In the genomic region with DNA sequence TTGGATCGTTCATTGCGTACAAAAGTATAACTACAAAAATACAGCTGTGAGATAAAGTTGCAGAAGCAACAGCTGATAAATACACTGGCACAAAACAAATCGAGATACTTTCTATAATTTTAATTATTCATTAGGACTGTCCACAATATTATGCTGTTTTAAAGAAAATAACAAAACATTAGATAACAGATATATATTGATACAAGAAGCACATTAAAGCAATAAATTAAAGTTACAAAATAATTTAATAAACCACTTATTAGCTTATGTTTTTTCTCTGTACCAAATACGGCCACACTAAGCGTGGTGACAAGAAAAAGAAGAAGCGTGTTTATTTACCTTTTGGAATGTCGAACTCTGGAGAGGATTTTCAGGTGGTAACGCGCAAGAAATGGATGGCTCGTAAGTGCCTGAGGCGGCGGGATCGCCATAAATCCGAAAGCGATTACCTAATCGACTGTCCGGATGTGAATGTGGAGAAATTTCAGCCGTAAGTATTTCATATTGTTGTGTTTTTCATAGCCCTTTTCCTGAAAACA, we compare ENCODE assay signal across 1 fruit fly cellular context.
TF ChIP-seq lines count a peak whose summit lies in the region.

A gene (plus strand): TSS at position 316 of the 539 bp plus-strand sequence.
A gene (minus strand): TSS at position 489 of the 539 bp plus-strand sequence.

TF ChIP-seq in whole organism, embryonic, 481 proteins besides CTCF, POLR2A, EP300 and RAD21 (continued from another document and continues in another):
- TF ChIP-seq jumu (GFP tag; optimal IDR thresholded peaks at IDR 0.05; lab: Kevin White, UChicago): peak; percentile 93
- peak; percentile 97 for TF ChIP-seq rib (GFP tag; IDR thresholded peaks at IDR 0.05; lab: Robert Waterston, UW)
- TF ChIP-seq pum (GFP tag; optimal IDR thresholded peaks at IDR 0.05; lab: Kevin White, UChicago): peak; percentile 96
- peak; percentile 96 for TF ChIP-seq dimm (GFP tag; IDR thresholded peaks at IDR 0.05; lab: Robert Waterston, UW)
- TF ChIP-seq oc (tag; optimal IDR thresholded peaks at IDR 0.05; lab: Kevin White, UChicago): peak; percentile 98
- TF ChIP-seq CG2116 (GFP tag; optimal IDR thresholded peaks at IDR 0.05; lab: Kevin White, UChicago): peak; percentile 90
- peak; percentile 99 for TF ChIP-seq CG14667 (GFP tag; IDR thresholded peaks at IDR 0.05; lab: Robert Waterston, UW)
- TF ChIP-seq CG18476 (GFP tag; optimal IDR thresholded peaks at IDR 0.05; lab: Kevin White, UChicago): peak; percentile 96
- TF ChIP-seq Doc3 (GFP tag; IDR thresholded peaks at IDR 0.05; lab: Robert Waterston, UW; ENCODE audit: partially characterized antibody): no peak
- peak; percentile 38; the same call in 1 of the 2 replicates for TF ChIP-seq Dref (GFP tag; IDR thresholded peaks at IDR 0.05; lab: Robert Waterston, UW)
- peak; percentile 84 for TF ChIP-seq gcm2 (GFP tag; optimal IDR thresholded peaks at IDR 0.05; lab: Kevin White, UChicago)
- TF ChIP-seq nmo (GFP tag; optimal IDR thresholded peaks at IDR 0.05; lab: Kevin White, UChicago): peak; percentile 99
- TF ChIP-seq cg (GFP tag; optimal IDR thresholded peaks at IDR 0.05; lab: Kevin White, UChicago): no peak
- TF ChIP-seq PHDP (tag; optimal IDR thresholded peaks at IDR 0.05; lab: Kevin White, UChicago): peak; percentile 98
- TF ChIP-seq pros (GFP tag; optimal IDR thresholded peaks at IDR 0.05; lab: Kevin White, UChicago): peak; percentile 47
- no peak for TF ChIP-seq pan (optimal IDR thresholded peaks at IDR 0.05; lab: Kevin White, UChicago)
- TF ChIP-seq pan (GFP tag; optimal IDR thresholded peaks at IDR 0.05 in 1 of 2, IDR thresholded peaks at IDR 0.05 in 1 of 2): peak in 1 of 2 experiments; percentile 99
- peak; percentile 90 for TF ChIP-seq crc (GFP tag; optimal IDR thresholded peaks at IDR 0.05; lab: Kevin White, UChicago)
- peak; percentile 98 for TF ChIP-seq Dbx (GFP tag; IDR thresholded peaks at IDR 0.05; lab: Robert Waterston, UW)
- TF ChIP-seq ap (GFP tag; IDR thresholded peaks at IDR 0.05; lab: Robert Waterston, UW): peak; percentile 98
- TF ChIP-seq kni (GFP tag; optimal IDR thresholded peaks at IDR 0.05; lab: Kevin White, UChicago): peak; percentile 50
- TF ChIP-seq pho (GFP tag; optimal IDR thresholded peaks at IDR 0.05; lab: Kevin White, UChicago): peak; percentile 95
- TF ChIP-seq CG15269 (tag; optimal IDR thresholded peaks at IDR 0.05; lab: Kevin White, UChicago): peak; percentile 98
- peak; percentile 84 for TF ChIP-seq Deaf1 (tag; optimal IDR thresholded peaks at IDR 0.05; lab: Kevin White, UChicago)
- TF ChIP-seq CG7357 (GFP tag; IDR thresholded peaks at IDR 0.05; lab: Robert Waterston, UW): peak; percentile 95
- peak; percentile 85 for TF ChIP-seq CG1647 (GFP tag; optimal IDR thresholded peaks at IDR 0.05; lab: Kevin White, UChicago)
- TF ChIP-seq knrl (GFP tag; IDR thresholded peaks at IDR 0.05; lab: Robert Waterston, UW; ENCODE audit: partially characterized antibody): no peak; the same call in 2 of the 3 replicates
- TF ChIP-seq lov (optimal IDR thresholded peaks at IDR 0.05; lab: Kevin White, UChicago): no peak
- peak; percentile 95 for TF ChIP-seq lov (GFP tag; IDR thresholded peaks at IDR 0.05; lab: Robert Waterston, UW)
- TF ChIP-seq B-H2 (GFP tag; optimal IDR thresholded peaks at IDR 0.05; lab: Kevin White, UChicago): peak; percentile 96
- TF ChIP-seq CG9797 (GFP tag; optimal IDR thresholded peaks at IDR 0.05; lab: Kevin White, UChicago): peak; percentile 89
- TF ChIP-seq phol (tag; optimal IDR thresholded peaks at IDR 0.05; lab: Kevin White, UChicago): peak; percentile 98
- peak; percentile 22 for TF ChIP-seq Dp (GFP tag; optimal IDR thresholded peaks at IDR 0.05; lab: Kevin White, UChicago)
- TF ChIP-seq sc (optimal IDR thresholded peaks at IDR 0.05; lab: Kevin White, UChicago): no peak
- TF ChIP-seq sc (GFP tag; optimal IDR thresholded peaks at IDR 0.05; lab: Kevin White, UChicago): peak; percentile 97
- TF ChIP-seq CG11093 (GFP tag; IDR thresholded peaks at IDR 0.05; lab: Robert Waterston, UW): peak; percentile 98
- peak; percentile 98 for TF ChIP-seq Awh (GFP tag; IDR thresholded peaks at IDR 0.05; lab: Robert Waterston, UW)
- TF ChIP-seq CG7963 (GFP tag; IDR thresholded peaks at IDR 0.05; lab: Robert Waterston, UW; ENCODE audit: partially characterized antibody): no peak
- TF ChIP-seq esg (GFP tag; conservative IDR thresholded peaks at IDR 0.05; lab: Robert Waterston, UW): peak; percentile 98
- TF ChIP-seq stwl (tag; optimal IDR thresholded peaks at IDR 0.05; lab: Kevin White, UChicago): peak; percentile 86
- TF ChIP-seq z (GFP tag; IDR thresholded peaks at IDR 0.05; lab: Robert Waterston, UW): peak; percentile 74; the same call in 1 of the 3 replicates
- TF ChIP-seq abd-A (tag; optimal IDR thresholded peaks at IDR 0.05; lab: Kevin White, UChicago): no peak
- peak; percentile 93 for TF ChIP-seq CG7786 (GFP tag; optimal IDR thresholded peaks at IDR 0.05; lab: Kevin White, UChicago)
- TF ChIP-seq CG18764 (GFP tag; optimal IDR thresholded peaks at IDR 0.05; lab: Kevin White, UChicago): peak; percentile 96
- TF ChIP-seq lola (GFP tag; optimal IDR thresholded peaks at IDR 0.05; lab: Kevin White, UChicago): peak in 1 of 3 experiments; percentile 99
- TF ChIP-seq CG1792 (GFP tag; optimal IDR thresholded peaks at IDR 0.05; lab: Kevin White, UChicago): peak; percentile 76
- peak; percentile 85 for TF ChIP-seq ERR (GFP tag; optimal IDR thresholded peaks at IDR 0.05; lab: Kevin White, UChicago)
- peak; percentile 87 for TF ChIP-seq CG8281 (tag; optimal IDR thresholded peaks at IDR 0.05; lab: Kevin White, UChicago)
- peak; percentile 83 for TF ChIP-seq emc (GFP tag; optimal IDR thresholded peaks at IDR 0.05; lab: Kevin White, UChicago)
- peak; percentile 98 for TF ChIP-seq zen (tag; optimal IDR thresholded peaks at IDR 0.05; lab: Kevin White, UChicago)
- TF ChIP-seq Dad (GFP tag; optimal IDR thresholded peaks at IDR 0.05; lab: Kevin White, UChicago): peak; percentile 92
- TF ChIP-seq Hr78 (GFP tag; optimal IDR thresholded peaks at IDR 0.05; lab: Kevin White, UChicago): peak in 1 of 2 experiments; percentile 92
- peak; percentile 98 for TF ChIP-seq CG8924 (tag; optimal IDR thresholded peaks at IDR 0.05; lab: Kevin White, UChicago)
- TF ChIP-seq Atf3 (GFP tag; optimal IDR thresholded peaks at IDR 0.05; lab: Kevin White, UChicago): peak; percentile 95
- TF ChIP-seq Ets97D (GFP tag; optimal IDR thresholded peaks at IDR 0.05; lab: Kevin White, UChicago): peak; percentile 83
- peak; percentile 92 for TF ChIP-seq YL-1 (GFP tag; optimal IDR thresholded peaks at IDR 0.05; lab: Kevin White, UChicago)
- peak; percentile 97 for TF ChIP-seq CG16815 (GFP tag; optimal IDR thresholded peaks at IDR 0.05; lab: Kevin White, UChicago)
- TF ChIP-seq pnt (GFP tag; optimal IDR thresholded peaks at IDR 0.05; lab: Kevin White, UChicago): peak; percentile 95
- TF ChIP-seq Hmx (GFP tag; optimal IDR thresholded peaks at IDR 0.05; lab: Kevin White, UChicago): peak; percentile 95
- peak; percentile 98 for TF ChIP-seq Spps (tag; optimal IDR thresholded peaks at IDR 0.05; lab: Kevin White, UChicago)
- peak; percentile 97 for TF ChIP-seq CG15696 (tag; optimal IDR thresholded peaks at IDR 0.05; lab: Kevin White, UChicago)
- TF ChIP-seq CG15479 (GFP tag; optimal IDR thresholded peaks at IDR 0.05; lab: Kevin White, UChicago): peak; percentile 79
- peak; percentile 91 for TF ChIP-seq lbe (GFP tag; optimal IDR thresholded peaks at IDR 0.05; lab: Kevin White, UChicago)
- TF ChIP-seq nau (GFP tag; optimal IDR thresholded peaks at IDR 0.05; lab: Kevin White, UChicago): no peak
- peak; percentile 56 for TF ChIP-seq gfzf (GFP tag; optimal IDR thresholded peaks at IDR 0.05; lab: Kevin White, UChicago)
- TF ChIP-seq CG3847 (GFP tag; IDR thresholded peaks at IDR 0.05; lab: Robert Waterston, UW): peak; percentile 98
- no peak for TF ChIP-seq CG14860 (GFP tag; IDR thresholded peaks at IDR 0.05; lab: Robert Waterston, UW; ENCODE audit: partially characterized antibody)
- peak; percentile 90 for TF ChIP-seq CG16779 (GFP tag; IDR thresholded peaks at IDR 0.05; lab: Robert Waterston, UW)
- TF ChIP-seq dan (GFP tag; IDR thresholded peaks at IDR 0.05; lab: Robert Waterston, UW): peak; percentile 95
- TF ChIP-seq CG43689 (GFP tag; IDR thresholded peaks at IDR 0.05; lab: Robert Waterston, UW): peak; percentile 91
- peak; percentile 99 for TF ChIP-seq CG17361 (GFP tag; IDR thresholded peaks at IDR 0.05; lab: Robert Waterston, UW)
- peak; percentile 96 for TF ChIP-seq wdn (GFP tag; IDR thresholded peaks at IDR 0.05; lab: Robert Waterston, UW)
- TF ChIP-seq ssp (GFP tag; IDR thresholded peaks at IDR 0.05; lab: Robert Waterston, UW): peak; percentile 95
- TF ChIP-seq nerfin-2 (GFP tag; IDR thresholded peaks at IDR 0.05; lab: Robert Waterston, UW; ENCODE audit: partially characterized antibody): no peak
- TF ChIP-seq bbx (GFP tag; IDR thresholded peaks at IDR 0.05; lab: Robert Waterston, UW; ENCODE audit: partially characterized antibody): no peak
- peak; percentile 95 for TF ChIP-seq jigr1 (GFP tag; IDR thresholded peaks at IDR 0.05; lab: Robert Waterston, UW)
- peak; percentile 68 for TF ChIP-seq Sry-δ (GFP tag; optimal IDR thresholded peaks at IDR 0.05; lab: Kevin White, UChicago)
- TF ChIP-seq unc-4 (GFP tag; IDR thresholded peaks at IDR 0.05; lab: Robert Waterston, UW; ENCODE audit: partially characterized antibody): peak; percentile 20; the same call in 1 of the 2 replicates
- TF ChIP-seq Ssrp (tag; optimal IDR thresholded peaks at IDR 0.05; lab: Kevin White, UChicago): peak; percentile 99
- TF ChIP-seq Ravus (GFP tag; IDR thresholded peaks at IDR 0.05; lab: Robert Waterston, UW): peak; percentile 96
- TF ChIP-seq HmgD (GFP tag; optimal IDR thresholded peaks at IDR 0.05; lab: Kevin White, UChicago): peak; percentile 31
- TF ChIP-seq CG10979 (tag; optimal IDR thresholded peaks at IDR 0.05; lab: Kevin White, UChicago): peak; percentile 98
- peak; percentile 98 for TF ChIP-seq CG4617 (GFP tag; optimal IDR thresholded peaks at IDR 0.05; lab: Kevin White, UChicago; ENCODE audit: borderline replicate concordance)
- TF ChIP-seq CG2129 (GFP tag; IDR thresholded peaks at IDR 0.05; lab: Robert Waterston, UW; ENCODE audit: partially characterized antibody): no peak
- peak; percentile 83 for TF ChIP-seq CG17912 (GFP tag; optimal IDR thresholded peaks at IDR 0.05; lab: Kevin White, UChicago)
- TF ChIP-seq CG7839 (tag; optimal IDR thresholded peaks at IDR 0.05; lab: Kevin White, UChicago): peak; percentile 99
- peak; percentile 88 for TF ChIP-seq CG18011 (GFP tag; optimal IDR thresholded peaks at IDR 0.05; lab: Kevin White, UChicago)
- TF ChIP-seq Mes4 (GFP tag; optimal IDR thresholded peaks at IDR 0.05; lab: Kevin White, UChicago): peak; percentile 87
- TF ChIP-seq CG4730 (GFP tag; IDR thresholded peaks at IDR 0.05; lab: Robert Waterston, UW): peak; percentile 99
- TF ChIP-seq NfI (GFP tag; optimal IDR thresholded peaks at IDR 0.05; lab: Kevin White, UChicago): peak; percentile 97
- TF ChIP-seq CG34224 (GFP tag; IDR thresholded peaks at IDR 0.05; lab: Robert Waterston, UW; ENCODE audit: partially characterized antibody): no peak
- peak; percentile 96 for TF ChIP-seq Mad (GFP tag; optimal IDR thresholded peaks at IDR 0.05; lab: Kevin White, UChicago)
- peak; percentile 95 for TF ChIP-seq cas (GFP tag; IDR thresholded peaks at IDR 0.05; lab: Robert Waterston, UW)
- TF ChIP-seq ro (GFP tag; IDR thresholded peaks at IDR 0.05; lab: Robert Waterston, UW): peak; percentile 99
- TF ChIP-seq HLH3B (GFP tag; IDR thresholded peaks at IDR 0.05; lab: Robert Waterston, UW): peak; percentile 99
- peak; percentile 98 for TF ChIP-seq CG9727 (GFP tag; optimal IDR thresholded peaks at IDR 0.05; lab: Kevin White, UChicago)
- TF ChIP-seq CG10543 (GFP tag; optimal IDR thresholded peaks at IDR 0.05; lab: Kevin White, UChicago): peak; percentile 88
- peak; percentile 95 for TF ChIP-seq CG13894 (tag; optimal IDR thresholded peaks at IDR 0.05; lab: Kevin White, UChicago)
- no peak for TF ChIP-seq Dfd (GFP tag; optimal IDR thresholded peaks at IDR 0.05; lab: Kevin White, UChicago)
- peak; percentile 87 for TF ChIP-seq CG6765 (GFP tag; optimal IDR thresholded peaks at IDR 0.05; lab: Kevin White, UChicago)
- peak; percentile 70 for TF ChIP-seq CG4282 (GFP tag; optimal IDR thresholded peaks at IDR 0.05; lab: Kevin White, UChicago)
- TF ChIP-seq CG11560 (tag; IDR thresholded peaks at IDR 0.05; lab: Robert Waterston, UW): peak; percentile 90
- peak; percentile 94 for TF ChIP-seq CG2199 (GFP tag; IDR thresholded peaks at IDR 0.05; lab: Robert Waterston, UW)
- peak; percentile 98 for TF ChIP-seq CG9817 (tag; optimal IDR thresholded peaks at IDR 0.05; lab: Kevin White, UChicago)
- peak; percentile 98 for TF ChIP-seq CG32767 (GFP tag; IDR thresholded peaks at IDR 0.05; lab: Robert Waterston, UW)
- peak; percentile 93 for TF ChIP-seq caup (GFP tag; optimal IDR thresholded peaks at IDR 0.05; lab: Kevin White, UChicago; ENCODE audit: severe bottlenecking)
- TF ChIP-seq sd (tag; optimal IDR thresholded peaks at IDR 0.05; lab: Kevin White, UChicago): peak; percentile 99
- TF ChIP-seq CG11695 (GFP tag; IDR thresholded peaks at IDR 0.05; lab: Robert Waterston, UW): peak; percentile 99
- no peak for TF ChIP-seq hb (GFP tag; IDR thresholded peaks at IDR 0.05; lab: Robert Waterston, UW; ENCODE audit: partially characterized antibody)
- TF ChIP-seq cwo (GFP tag; optimal IDR thresholded peaks at IDR 0.05; lab: Kevin White, UChicago): peak; percentile 90
- peak; percentile 66 for TF ChIP-seq Neu2 (GFP tag; optimal IDR thresholded peaks at IDR 0.05; lab: Kevin White, UChicago; ENCODE audit: borderline replicate concordance)
- TF ChIP-seq ewg (GFP tag; optimal IDR thresholded peaks at IDR 0.05; lab: Kevin White, UChicago): peak; percentile 95
- TF ChIP-seq wor (GFP tag; IDR thresholded peaks at IDR 0.05; lab: Robert Waterston, UW): peak; percentile 97
- TF ChIP-seq Optix (GFP tag; IDR thresholded peaks at IDR 0.05; lab: Robert Waterston, UW): no peak
- peak; percentile 98 for TF ChIP-seq crp (GFP tag; optimal IDR thresholded peaks at IDR 0.05; lab: Kevin White, UChicago)
- peak; percentile 58 for TF ChIP-seq ftz-f1 (GFP tag; optimal IDR thresholded peaks at IDR 0.05; lab: Kevin White, UChicago)
- TF ChIP-seq CG7372 (GFP tag; IDR thresholded peaks at IDR 0.05; lab: Robert Waterston, UW): peak; percentile 97
- TF ChIP-seq hth (optimal IDR thresholded peaks at IDR 0.05; lab: Kevin White, UChicago): no peak
- peak; percentile 93 for TF ChIP-seq CHES-1-like (GFP tag; optimal IDR thresholded peaks at IDR 0.05; lab: Kevin White, UChicago)
- TF ChIP-seq Med (GFP tag; lab: Kevin White, UChicago): peak; percentile 97
- TF ChIP-seq CG33557 (GFP tag; optimal IDR thresholded peaks at IDR 0.05; lab: Kevin White, UChicago): peak; percentile 97
- TF ChIP-seq Rfx (GFP tag; IDR thresholded peaks at IDR 0.05; lab: Robert Waterston, UW): peak; percentile 98
